Worm (Caenorhabditis elegans) whole organism, L4 larva: ENCODE results near the gene nhr-128.

Experiments
- F10B5.3 ChIP-seq: sonication (generic microtip); optimal IDR thresholded peaks from 2 replicates; lab custom pipeline; 2016; ENCODE audit warnings: mild to moderate bottlenecking, missing genetic modification characterization, missing compliant biosample characterization
- F26F4.8 ChIP-seq: fragments of 200-800 bp; sonication (Bioruptor generic); conservative IDR thresholded peaks from 2 replicates; pipeline ENCODE4 v1.3.6; 2022; ENCODE audit warnings: missing genetic modification characterization, missing compliant biosample characterization
- Y105C5A.15 ChIP-seq: fragments of 200-800 bp; sonication (Bioruptor generic); IDR thresholded peaks from 2 replicates; pipeline ENCODE4 v1.3.6; 2022; ENCODE audit warnings: missing genetic modification characterization, missing compliant biosample characterization
- Y48G9A.11 ChIP-seq: fragments of 200-800 bp; sonication (Bioruptor generic); IDR thresholded peaks from 2 replicates; pipeline ENCODE4 v1.3.6; 2022; ENCODE audit warnings: missing genetic modification reagents, missing genetic modification characterization, missing compliant biosample characterization
- aly-2 ChIP-seq: sonication (generic microtip); optimal IDR thresholded peaks from 2 replicates; lab custom pipeline; 2018; ENCODE audit warnings: missing biosample characterization, missing genetic modification characterization
- attf-4 ChIP-seq: sonication (generic microtip); optimal IDR thresholded peaks from 3 replicates; lab custom pipeline; 2017; ENCODE audit warnings: missing biosample characterization, missing genetic modification characterization
- ceh-28 ChIP-seq: fragments of 150-350 bp; optimal IDR thresholded peaks from 2 replicates; lab custom pipeline; 2014; ENCODE audit warnings: missing biosample characterization, missing genetic modification reagents, missing genetic modification characterization
- ceh-44 ChIP-seq: fragments of 200-800 bp; sonication (Bioruptor generic); IDR thresholded peaks from 2 replicates; pipeline ENCODE4 v1.3.6; 2022; ENCODE audit warnings: missing genetic modification reagents, missing genetic modification characterization, missing compliant biosample characterization
- ces-1 ChIP-seq: fragments of 150-350 bp; sonication (generic microtip); optimal IDR thresholded peaks from 4 replicates; lab custom pipeline; 2014; ENCODE audit warnings: missing biosample characterization, missing genetic modification reagents, missing genetic modification characterization
- cey-2 ChIP-seq: sonication (generic microtip); optimal IDR thresholded peaks from 3 replicates; lab custom pipeline; 2017; ENCODE audit warnings: missing genetic modification characterization, mild to moderate bottlenecking, missing compliant biosample characterization, antibody characterized with exemption, borderline replicate concordance; ENCODE audit not compliant: insufficient read depth
- ctbp-1 ChIP-seq: fragments of 200-800 bp; sonication (Bioruptor generic); IDR thresholded peaks from 2 replicates; pipeline ENCODE4 v1.3.6; 2022; ENCODE audit warnings: missing genetic modification reagents, missing genetic modification characterization, missing compliant biosample characterization
- daf-12 ChIP-seq: fragments of 150-350 bp; optimal IDR thresholded peaks from 2 replicates; lab custom pipeline; 2014; ENCODE audit warnings: missing biosample characterization, missing genetic modification reagents, missing genetic modification characterization
- daf-16 ChIP-seq, 3 experiments: sonication (generic microtip); optimal IDR thresholded peaks; 2 replicates each; lab custom pipeline; 2016 to 2017; ENCODE audit warnings: missing genetic modification characterization in 3 of 3, missing genetic modification reagents in 3 of 3, mild to moderate bottlenecking in 2 of 3, missing compliant biosample characterization in 2 of 3, missing biosample characterization in 1 of 3, moderate library complexity in 1 of 3
- daf-8 ChIP-seq: fragments of 200-800 bp; sonication (Bioruptor generic); IDR thresholded peaks from 2 replicates; pipeline ENCODE4 v1.3.6; 2022; ENCODE audit warnings: missing genetic modification characterization, missing compliant biosample characterization
- dmd-8 ChIP-seq: fragments of 200-800 bp; sonication (Bioruptor generic); IDR thresholded peaks from 2 replicates; pipeline ENCODE4 v1.3.6; 2022; ENCODE audit warnings: missing genetic modification characterization, missing compliant biosample characterization
- dve-1 ChIP-seq: sonication (generic microtip); optimal IDR thresholded peaks from 2 replicates; lab custom pipeline; 2017; ENCODE audit warnings: antibody characterized with exemption, mild to moderate bottlenecking, missing genetic modification characterization, missing compliant biosample characterization; ENCODE audit not compliant: insufficient read depth
- egl-43 ChIP-seq: fragments of 200-800 bp; sonication (Bioruptor generic); IDR thresholded peaks from 2 replicates; pipeline ENCODE4 v1.3.6; 2022; ENCODE audit warnings: missing genetic modification reagents, missing genetic modification characterization, missing compliant biosample characterization
- hif-1 ChIP-seq, 2 experiments: sonication (generic microtip); optimal IDR thresholded peaks; 2 replicates each; lab custom pipeline; 2016 to 2017; ENCODE audit warnings: missing compliant biosample characterization in 2 of 2, missing genetic modification characterization in 2 of 2, missing genetic modification reagents in 2 of 2, missing genotype in 2 of 2, mild to moderate bottlenecking in 1 of 2
- hlh-11 ChIP-seq: fragments of 200-800 bp; sonication (Bioruptor generic); optimal IDR thresholded peaks from 2 replicates; lab custom pipeline; 2018; ENCODE audit warnings: mild to moderate bottlenecking, missing genetic modification characterization, missing compliant biosample characterization
- hlh-30 ChIP-seq: sonication (generic microtip); optimal IDR thresholded peaks from 2 replicates; lab custom pipeline; 2017; ENCODE audit warnings: antibody characterized with exemption, mild to moderate bottlenecking, missing genetic modification characterization, missing compliant biosample characterization; ENCODE audit not compliant: insufficient read depth
- lim-7 ChIP-seq: fragments of 200-800 bp; sonication (Bioruptor generic); IDR thresholded peaks from 2 replicates; pipeline ENCODE4 v1.3.6; 2022; ENCODE audit warnings: missing genetic modification characterization, missing compliant biosample characterization
- lin-13 ChIP-seq: fragments of 150-350 bp; optimal IDR thresholded peaks from 2 replicates; lab custom pipeline; 2014; ENCODE audit warnings: missing biosample characterization, missing genetic modification reagents, missing genetic modification characterization
- lin-29 ChIP-seq: fragments of 200-800 bp; sonication (Bioruptor generic); IDR thresholded peaks from 2 replicates; pipeline ENCODE4 v1.3.6; 2022; ENCODE audit warnings: missing genetic modification reagents, missing genetic modification characterization, missing compliant biosample characterization
- mdt-29 ChIP-seq: fragments of 200-800 bp; sonication (Bioruptor generic); IDR thresholded peaks from 2 replicates; pipeline ENCODE4 v1.3.6; 2022; ENCODE audit warnings: missing genetic modification reagents, missing genetic modification characterization, missing compliant biosample characterization
- mes-2 ChIP-seq: sonication (generic microtip); optimal IDR thresholded peaks from 2 replicates; lab custom pipeline; 2016; ENCODE audit warnings: missing genotype, mild to moderate bottlenecking, missing genetic modification characterization, missing compliant biosample characterization; ENCODE audit not compliant: poor library complexity, severe bottlenecking
- nhr-237 ChIP-seq: sonication (generic microtip); optimal IDR thresholded peaks from 2 replicates; lab custom pipeline; 2017; ENCODE audit warnings: missing biosample characterization, missing genetic modification characterization
- nhr-28 ChIP-seq: fragments of 150-350 bp; optimal IDR thresholded peaks from 2 replicates; lab custom pipeline; 2014; ENCODE audit warnings: missing biosample characterization, missing genetic modification characterization
- nhr-41 ChIP-seq: fragments of 200-800 bp; sonication (Bioruptor generic); IDR thresholded peaks from 2 replicates; pipeline ENCODE4 v1.3.6; 2022; ENCODE audit warnings: missing genetic modification reagents, missing genetic modification characterization, missing compliant biosample characterization
- nhr-6 ChIP-seq: fragments of 150-350 bp; optimal IDR thresholded peaks from 2 replicates; lab custom pipeline; 2014; ENCODE audit warnings: missing biosample characterization, missing genetic modification characterization
- nhr-76 ChIP-seq: fragments of 150-350 bp; optimal IDR thresholded peaks from 2 replicates; lab custom pipeline; 2014; ENCODE audit warnings: missing biosample characterization, missing genetic modification characterization
- pha-4 ChIP-seq, 2 experiments: fragments of 150-350 bp in 1 of 2; fragments of 200-800 bp in 1 of 2; sonication (Bioruptor generic) in 1 of 2; IDR thresholded peaks in 1 of 2; optimal IDR thresholded peaks in 1 of 2; 2 replicates each; pipeline versions ENCODE4 v1.3.6 to Lab custom; 2014 to 2022; ENCODE audit warnings: missing genetic modification characterization in 2 of 2, missing genetic modification reagents in 2 of 2, missing biosample characterization in 1 of 2, missing compliant biosample characterization in 1 of 2
- php-3 ChIP-seq: fragments of 200-800 bp; sonication (Bioruptor generic); IDR thresholded peaks from 2 replicates; pipeline ENCODE4 v1.3.6; 2022; ENCODE audit warnings: missing genetic modification reagents, missing genetic modification characterization, missing compliant biosample characterization
- rbr-2 ChIP-seq: sonication (generic microtip); optimal IDR thresholded peaks from 2 replicates; lab custom pipeline; 2016; ENCODE audit warnings: missing genotype, missing genetic modification characterization, missing compliant biosample characterization
- sdz-12 ChIP-seq: fragments of 200-800 bp; sonication (Bioruptor generic); optimal IDR thresholded peaks from 2 replicates; lab custom pipeline; 2018; ENCODE audit warnings: mild to moderate bottlenecking, missing genetic modification characterization, missing compliant biosample characterization
- set-16 ChIP-seq: fragments of 200-800 bp; sonication (Bioruptor generic); IDR thresholded peaks from 2 replicates; pipeline ENCODE4 v1.3.6; 2022; ENCODE audit warnings: missing genetic modification reagents, missing genetic modification characterization, missing compliant biosample characterization
- spr-3 ChIP-seq: fragments of 200-800 bp; sonication (Bioruptor generic); optimal IDR thresholded peaks from 2 replicates; lab custom pipeline; 2018; ENCODE audit warnings: mild to moderate bottlenecking, missing genetic modification characterization, missing compliant biosample characterization
- tra-1 ChIP-seq: fragments of 200-800 bp; sonication (Bioruptor generic); IDR thresholded peaks from 2 replicates; pipeline ENCODE4 v1.3.6; 2022; ENCODE audit warnings: missing genetic modification reagents, missing genetic modification characterization, missing compliant biosample characterization
- unc-130 ChIP-seq: sonication (generic microtip); optimal IDR thresholded peaks from 2 replicates; lab custom pipeline; 2016; ENCODE audit warnings: missing genetic modification reagents, missing genetic modification characterization, missing compliant biosample characterization
- unc-39 ChIP-seq: sonication (generic microtip); optimal IDR thresholded peaks from 2 replicates; lab custom pipeline; 2017; ENCODE audit warnings: missing biosample characterization, missing genetic modification characterization
- zag-1 ChIP-seq: fragments of 150-350 bp; optimal IDR thresholded peaks from 2 replicates; lab custom pipeline; 2014; ENCODE audit warnings: missing biosample characterization, missing genetic modification characterization

nhr-128 gene

ce11 chrV:2214428-2215038, 7.3 kb upstream of the nhr-128 start, which contains the start of gene nhr-184:
Gene nhr-184 (minus strand): TSS chrV:2214478.
- TF ChIP-seq ctbp-1 (GFP tag; lab: Robert Waterston, UW): no peak
- TF ChIP-seq unc-130 (GFP tag; lab: Kevin White, UChicago): no peak
- peak; percentile 65 for TF ChIP-seq nhr-28 (tag; lab: Kevin White, UChicago)
- no peak for TF ChIP-seq F10B5.3
- no peak for TF ChIP-seq ces-1
- TF ChIP-seq Y48G9A.11 (GFP tag; lab: Robert Waterston, UW): no peak
- no peak for TF ChIP-seq hlh-11 (tag; lab: Kevin White, UChicago)
- no peak for TF ChIP-seq lin-29 (GFP tag; lab: Robert Waterston, UW)
- TF ChIP-seq nhr-6 (tag; lab: Kevin White, UChicago): peak; percentile 4
- no peak for TF ChIP-seq spr-3
- TF ChIP-seq dve-1: peak; percentile 46
- TF ChIP-seq zag-1: no peak
- no peak for TF ChIP-seq sdz-12 (GFP tag; lab: Kevin White, UChicago)
- no peak for TF ChIP-seq hif-1 (tag; optimal IDR thresholded peaks at IDR 0.05; lab: Kevin White, UChicago)
- no peak for TF ChIP-seq daf-8 (GFP tag; lab: Robert Waterston, UW)
- TF ChIP-seq mes-2 (tag; lab: Kevin White, UChicago): peak; percentile 40
- no peak for TF ChIP-seq mdt-29 (GFP tag; lab: Robert Waterston, UW)
- no peak for TF ChIP-seq lim-7
- TF ChIP-seq daf-16 (GFP tag; optimal IDR thresholded peaks at IDR 0.05; lab: Kevin White, UChicago): no peak
- TF ChIP-seq daf-16 (tag; optimal IDR thresholded peaks at IDR 0.05; lab: Kevin White, UChicago): peak; percentile 81
- peak; percentile 44 for TF ChIP-seq hlh-30 (tag; lab: Kevin White, UChicago)
- TF ChIP-seq F26F4.8: no peak
- TF ChIP-seq dmd-8 (GFP tag; lab: Robert Waterston, UW): no peak
- TF ChIP-seq rbr-2: no peak
- TF ChIP-seq aly-2: no peak
- TF ChIP-seq egl-43: no peak
- no peak for TF ChIP-seq pha-4 (GFP tag; IDR thresholded peaks at IDR 0.05; lab: Robert Waterston, UW)
- peak; percentile 45 for TF ChIP-seq pha-4 (tag; optimal IDR thresholded peaks at IDR 0.05; lab: Kevin White, UChicago)

DNA sequence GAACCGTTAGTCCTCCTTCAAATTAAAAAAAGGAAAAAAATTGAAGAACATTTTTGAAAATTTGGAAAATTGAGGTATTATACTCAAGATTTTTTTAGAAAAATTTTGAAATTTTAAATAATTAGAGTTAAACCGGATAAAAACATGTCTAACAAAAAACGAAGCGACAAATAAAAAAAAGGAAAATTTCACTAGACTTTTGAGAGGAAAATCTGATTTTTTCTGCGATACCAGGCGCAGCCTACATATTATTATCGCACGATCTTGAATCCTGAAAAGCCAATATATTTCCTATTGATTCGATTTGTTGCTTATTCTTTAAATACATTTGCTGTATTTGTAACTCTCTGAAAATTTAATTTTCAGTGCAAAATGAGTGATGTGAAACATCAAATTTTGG, 6.5 kb upstream of the nhr-128 start, which contains the start of gene nstp-8:
Gene nstp-8 (plus strand): TSS at position 301 of the 400 bp plus-strand sequence.
- TF ChIP-seq ceh-28 (tag; lab: Kevin White, UChicago) (no peak), set-16 (GFP tag; lab: Robert Waterston, UW) (no peak), nhr-237 (tag; lab: Kevin White, UChicago) (no peak), aly-2 (no peak), php-3 (no peak), hlh-11 (tag; lab: Kevin White, UChicago) (no peak), nhr-76 (tag; lab: Kevin White, UChicago) (no peak), lin-13 (GFP tag; lab: Kevin White, UChicago) (no peak), unc-39 (no peak), nhr-41 (GFP tag; lab: Robert Waterston, UW) (no peak), attf-4 (tag; lab: Kevin White, UChicago) (no peak), ceh-44 (GFP tag; lab: Robert Waterston, UW) (no peak), mes-2 (tag; lab: Kevin White, UChicago) (no peak), Y105C5A.15 (GFP tag; lab: Robert Waterston, UW) (no peak), sdz-12 (GFP tag; lab: Kevin White, UChicago) (no peak), cey-2 (tag; lab: Kevin White, UChicago) (no peak), nhr-28 (tag; lab: Kevin White, UChicago) (no peak), tra-1 (GFP tag; lab: Robert Waterston, UW) (no peak), daf-12 (tag; lab: Kevin White, UChicago) (no peak)
